Worm (Caenorhabditis elegans) whole organism, young adult: ENCODE data around the gene T21B4.3.

Source experiments
- B0336.3 ChIP-seq: fragments of 200-800 bp; sonication (Bioruptor generic); IDR thresholded peaks from 2 replicates; pipeline ENCODE4 v1.3.6; 2022; ENCODE audit warnings: missing genetic modification characterization, missing compliant biosample characterization
- F23B12.7 ChIP-seq: sonication (generic microtip); optimal IDR thresholded peaks from 2 replicates; lab custom pipeline; 2017; ENCODE audit warnings: missing genetic modification characterization, mild to moderate bottlenecking, missing compliant biosample characterization, antibody characterized with exemption, moderate library complexity; ENCODE audit not compliant: insufficient read depth
- F37B4.10 ChIP-seq: fragments of 200-800 bp; sonication (Bioruptor generic); IDR thresholded peaks from 2 replicates; pipeline ENCODE4 v1.3.6; 2022; ENCODE audit warnings: missing genetic modification characterization, missing compliant biosample characterization
- F39B2.1 ChIP-seq: fragments of 200-800 bp; sonication (Bioruptor generic); IDR thresholded peaks from 2 replicates; pipeline ENCODE4 v1.3.6; 2022; ENCODE audit warnings: missing genetic modification reagents, missing genetic modification characterization, missing compliant biosample characterization
- F49E8.2 ChIP-seq: sonication (generic microtip); optimal IDR thresholded peaks from 3 replicates; lab custom pipeline; 2017; ENCODE audit warnings: missing genetic modification characterization, mild to moderate bottlenecking, missing compliant biosample characterization, antibody characterized with exemption, moderate library complexity; ENCODE audit not compliant: insufficient read depth
- aptf-2 ChIP-seq: fragments of 200-800 bp; sonication (Bioruptor generic); conservative IDR thresholded peaks from 2 replicates; pipeline ENCODE4 v1.3.6; 2022; ENCODE audit warnings: missing genetic modification reagents, missing genetic modification characterization, missing compliant biosample characterization
- gei-17 ChIP-seq: fragments of 200-800 bp; sonication (Bioruptor generic); optimal IDR thresholded peaks from 2 replicates; lab custom pipeline; 2018; ENCODE audit warnings: mild to moderate bottlenecking, missing genetic modification characterization, missing compliant biosample characterization
- lin-35 ChIP-seq, 3 experiments: fragments of 150-350 bp in 2 of 3; sonication (generic microtip) in 1 of 3; optimal IDR thresholded peaks; 2 replicates each; lab custom pipeline; 2014 to 2018; ENCODE audit warnings: missing biosample characterization in 3 of 3, missing genetic modification characterization in 3 of 3, missing genetic modification reagents in 3 of 3
- nhr-120 ChIP-seq: fragments of 200-800 bp; sonication (Bioruptor generic); IDR thresholded peaks from 2 replicates; pipeline ENCODE4 v1.3.6; 2022; ENCODE audit warnings: missing genetic modification characterization, missing compliant biosample characterization
- unc-62 ChIP-seq: fragments of 150-350 bp; optimal IDR thresholded peaks from 2 replicates; lab custom pipeline; 2014; ENCODE audit warnings: missing biosample characterization, missing genetic modification reagents, missing genetic modification characterization
- zim-3 ChIP-seq: sonication (generic microtip); optimal IDR thresholded peaks from 2 replicates; lab custom pipeline; 2017; ENCODE audit warnings: mild to moderate bottlenecking, missing genetic modification characterization, moderate library complexity, missing compliant biosample characterization

ce11 chrII:12514620-12515019 lies 17.7 kb upstream of the T21B4.3 start, which contains the start of gene srh-69:
- TF ChIP-seq nhr-120 (no peak), aptf-2 (GFP tag; lab: Robert Waterston, UW) (no peak), F23B12.7 (tag; lab: Kevin White, UChicago) (no peak), B0336.3 (GFP tag; lab: Robert Waterston, UW) (no peak), lin-35 (GFP tag; optimal IDR thresholded peaks at IDR 0.05; lab: Kevin White, UChicago) (no peak), unc-62 (no peak), F49E8.2 (no peak), gei-17 (GFP tag; lab: Kevin White, UChicago) (no peak), zim-3 (tag; lab: Kevin White, UChicago) (no peak), F37B4.10 (GFP tag; lab: Robert Waterston, UW) (no peak), F39B2.1 (GFP tag; lab: Robert Waterston, UW) (no peak)
